Worm (Caenorhabditis elegans) whole organism, young adult: ENCODE data around the gene C18D4.4.

ENCODE experiments used
- B0261.1 ChIP-seq: sonication (generic microtip); optimal IDR thresholded peaks from 2 replicates; lab custom pipeline; 2016; ENCODE audit warnings: mild to moderate bottlenecking, missing genetic modification characterization, moderate library complexity, missing compliant biosample characterization
- F22D6.2 ChIP-seq: sonication (generic microtip); optimal IDR thresholded peaks from 2 replicates; lab custom pipeline; 2016; ENCODE audit warnings: mild to moderate bottlenecking, missing genetic modification characterization, missing compliant biosample characterization
- F23B12.7 ChIP-seq: sonication (generic microtip); optimal IDR thresholded peaks from 2 replicates; lab custom pipeline; 2017; ENCODE audit warnings: missing genetic modification characterization, mild to moderate bottlenecking, missing compliant biosample characterization, antibody characterized with exemption, moderate library complexity; ENCODE audit not compliant: insufficient read depth
- F39B2.1 ChIP-seq: fragments of 200-800 bp; sonication (Bioruptor generic); IDR thresholded peaks from 2 replicates; pipeline ENCODE4 v1.3.6; 2022; ENCODE audit warnings: missing genetic modification reagents, missing genetic modification characterization, missing compliant biosample characterization
- T07F8.4 ChIP-seq: sonication (generic microtip); optimal IDR thresholded peaks from 2 replicates; lab custom pipeline; 2016; ENCODE audit warnings: mild to moderate bottlenecking, missing genetic modification characterization, moderate library complexity, missing compliant biosample characterization
- Y53F4B.3 ChIP-seq: fragments of 200-800 bp; sonication (Bioruptor generic); IDR thresholded peaks from 2 replicates; pipeline ENCODE4 v1.3.6; 2022; ENCODE audit warnings: missing genetic modification reagents, missing genetic modification characterization, missing compliant biosample characterization
- Y56A3A.18 ChIP-seq: fragments of 200-800 bp; sonication (Bioruptor generic); IDR thresholded peaks from 2 replicates; pipeline ENCODE4 v1.3.6; 2022; ENCODE audit warnings: missing genetic modification reagents, missing genetic modification characterization, missing compliant biosample characterization
- akir-1 ChIP-seq: fragments of 200-800 bp; sonication (Bioruptor generic); optimal IDR thresholded peaks from 2 replicates; lab custom pipeline; 2018; ENCODE audit warnings: mild to moderate bottlenecking, missing genetic modification characterization, moderate library complexity, missing compliant biosample characterization
- ama-1 ChIP-seq, 3 experiments: fragments of 150-350 bp in 1 of 3; sonication (generic microtip) in 2 of 3; optimal IDR thresholded peaks; 2 replicates each; lab custom pipeline; 2014 to 2018; ENCODE audit warnings: missing biosample characterization in 2 of 3, missing genetic modification characterization in 2 of 3, missing genetic modification reagents in 2 of 3
- aptf-3 ChIP-seq: fragments of 200-800 bp; sonication (Bioruptor generic); IDR thresholded peaks from 2 replicates; pipeline ENCODE4 v1.3.6; 2022; ENCODE audit warnings: missing genetic modification characterization, missing compliant biosample characterization
- attf-3 ChIP-seq: fragments of 200-800 bp; sonication (Bioruptor generic); conservative IDR thresholded peaks from 2 replicates; pipeline ENCODE4 v1.3.6; 2022; ENCODE audit warnings: missing genetic modification reagents, missing genetic modification characterization, missing compliant biosample characterization
- attf-6 ChIP-seq: fragments of 200-800 bp; sonication (Bioruptor generic); IDR thresholded peaks from 2 replicates; pipeline ENCODE4 v1.3.6; 2022; ENCODE audit warnings: missing genetic modification reagents, missing genetic modification characterization, missing compliant biosample characterization
- ceh-58 ChIP-seq: fragments of 200-800 bp; sonication (Bioruptor generic); IDR thresholded peaks from 2 replicates; pipeline ENCODE4 v1.3.6; 2022; ENCODE audit warnings: missing genetic modification characterization, missing compliant biosample characterization
- ceh-91 ChIP-seq: fragments of 200-800 bp; sonication (Bioruptor generic); IDR thresholded peaks from 2 replicates; pipeline ENCODE4 v1.3.6; 2022; ENCODE audit warnings: missing genetic modification reagents, missing genetic modification characterization, missing compliant biosample characterization
- him-1 ChIP-seq: sonication (generic microtip); optimal IDR thresholded peaks from 2 replicates; lab custom pipeline; 2016; ENCODE audit warnings: missing genotype, missing genetic modification reagents, missing genetic modification characterization, missing compliant biosample characterization
- hmg-1.2 ChIP-seq: fragments of 200-800 bp; sonication (Bioruptor generic); IDR thresholded peaks from 2 replicates; pipeline ENCODE4 v1.3.6; 2022; ENCODE audit warnings: missing genetic modification reagents, missing genetic modification characterization, missing compliant biosample characterization
- hrde-1 ChIP-seq: sonication (generic microtip); optimal IDR thresholded peaks from 2 replicates; lab custom pipeline; 2016; ENCODE audit warnings: missing genetic modification characterization, mild to moderate bottlenecking, missing compliant biosample characterization, moderate library complexity, missing genotype, missing genetic modification reagents, borderline replicate concordance
- lin-26 ChIP-seq: fragments of 200-800 bp; sonication (Bioruptor generic); IDR thresholded peaks from 2 replicates; pipeline ENCODE4 v1.3.6; 2022; ENCODE audit warnings: missing genetic modification reagents, missing genetic modification characterization, missing compliant biosample characterization
- lin-40 ChIP-seq: sonication (generic microtip); optimal IDR thresholded peaks from 2 replicates; lab custom pipeline; 2016; ENCODE audit warnings: missing genetic modification characterization, mild to moderate bottlenecking, missing compliant biosample characterization, missing genotype, missing genetic modification reagents
- madf-3 ChIP-seq: fragments of 200-800 bp; sonication (Bioruptor generic); IDR thresholded peaks from 2 replicates; pipeline ENCODE4 v1.3.6; 2022; ENCODE audit warnings: missing genetic modification reagents, missing genetic modification characterization, missing compliant biosample characterization
- madf-6 ChIP-seq: fragments of 200-800 bp; sonication (Bioruptor generic); IDR thresholded peaks from 2 replicates; pipeline ENCODE4 v1.3.6; 2022; ENCODE audit warnings: missing genetic modification reagents, missing genetic modification characterization, missing compliant biosample characterization
- madf-8 ChIP-seq: fragments of 200-800 bp; sonication (Bioruptor generic); conservative IDR thresholded peaks from 2 replicates; pipeline ENCODE4 v1.3.6; 2022; ENCODE audit warnings: missing genetic modification reagents, missing genetic modification characterization, missing compliant biosample characterization
- mel-28 ChIP-seq: sonication (generic microtip); optimal IDR thresholded peaks from 2 replicates; lab custom pipeline; 2016; ENCODE audit warnings: borderline replicate concordance, mild to moderate bottlenecking, missing genetic modification characterization, missing compliant biosample characterization
- mes-4 ChIP-seq: sonication (generic microtip); optimal IDR thresholded peaks from 2 replicates; lab custom pipeline; 2016; ENCODE audit warnings: missing genotype, missing genetic modification characterization, missing compliant biosample characterization
- mxl-1 ChIP-seq: sonication (generic microtip); optimal IDR thresholded peaks from 2 replicates; lab custom pipeline; 2016; ENCODE audit warnings: missing genetic modification characterization, missing compliant biosample characterization
- nfya-2 ChIP-seq: fragments of 200-800 bp; sonication (Bioruptor generic); IDR thresholded peaks from 2 replicates; pipeline ENCODE4 v1.3.6; 2022; ENCODE audit warnings: missing genetic modification reagents, missing genetic modification characterization, missing compliant biosample characterization
- nhr-27 ChIP-seq: fragments of 200-800 bp; sonication (Bioruptor generic); optimal IDR thresholded peaks from 2 replicates; lab custom pipeline; 2018; ENCODE audit warnings: mild to moderate bottlenecking, missing genetic modification characterization, moderate library complexity, missing compliant biosample characterization
- pbrm-1 ChIP-seq: fragments of 200-800 bp; sonication (Bioruptor generic); IDR thresholded peaks from 2 replicates; pipeline ENCODE4 v1.3.6; 2022; ENCODE audit warnings: missing genetic modification reagents, missing genetic modification characterization, missing compliant biosample characterization
- rec-8 ChIP-seq, 2 experiments: sonication (generic microtip); optimal IDR thresholded peaks; 2 replicates each; lab custom pipeline; 2016; ENCODE audit warnings: mild to moderate bottlenecking in 2 of 2, missing genetic modification characterization in 2 of 2, missing genetic modification reagents in 2 of 2, missing genotype in 2 of 2, missing biosample characterization in 1 of 2, missing compliant biosample characterization in 1 of 2, moderate library complexity in 1 of 2
- repo-1 ChIP-seq: sonication (generic microtip); optimal IDR thresholded peaks from 2 replicates; lab custom pipeline; 2017; ENCODE audit warnings: mild to moderate bottlenecking, missing genetic modification characterization, missing compliant biosample characterization
- rpc-1 ChIP-seq, 2 experiments: fragments of 150-350 bp in 1 of 2; sonication (generic microtip) in 1 of 2; optimal IDR thresholded peaks; 2 replicates each; lab custom pipeline; 2014 to 2018; ENCODE audit warnings: missing biosample characterization in 1 of 2, missing genetic modification characterization in 1 of 2, missing genetic modification reagents in 1 of 2, missing genotype in 1 of 2
- snpc-1.1 ChIP-seq: sonication (generic microtip); optimal IDR thresholded peaks from 2 replicates; lab custom pipeline; 2017; ENCODE audit warnings: missing genetic modification characterization, mild to moderate bottlenecking, missing compliant biosample characterization, antibody characterized with exemption, moderate library complexity, missing genotype, missing genetic modification reagents; ENCODE audit not compliant: insufficient read depth
- snpc-1.3 ChIP-seq: sonication (generic microtip); optimal IDR thresholded peaks from 2 replicates; lab custom pipeline; 2017; ENCODE audit warnings: missing genetic modification characterization, mild to moderate bottlenecking, missing compliant biosample characterization, antibody characterized with exemption, moderate library complexity, missing genotype, missing genetic modification reagents; ENCODE audit not compliant: insufficient read depth
- snpc-4 ChIP-seq, 5 experiments: fragments of 150-350 bp in 1 of 5; sonication (generic microtip) in 4 of 5; optimal IDR thresholded peaks; 2 replicates each; lab custom pipeline; 2014 to 2018; ENCODE audit warnings: missing genetic modification characterization in 5 of 5, missing biosample characterization in 3 of 5, antibody characterized with exemption in 2 of 5, mild to moderate bottlenecking in 2 of 5, missing compliant biosample characterization in 2 of 5, missing genotype in 2 of 5, moderate library complexity in 2 of 5, missing genetic modification reagents in 1 of 5
- tbp1 ChIP-seq: fragments of 200-800 bp; sonication (Bioruptor generic); optimal IDR thresholded peaks from 2 replicates; lab custom pipeline; 2018; ENCODE audit warnings: mild to moderate bottlenecking, missing genetic modification characterization, missing compliant biosample characterization
- tbx-9 ChIP-seq: sonication (generic microtip); optimal IDR thresholded peaks from 2 replicates; lab custom pipeline; 2016; ENCODE audit warnings: borderline replicate concordance, missing genetic modification characterization, inconsistent platforms, missing compliant biosample characterization
- unc-130 ChIP-seq: sonication (generic microtip); optimal IDR thresholded peaks from 2 replicates; lab custom pipeline; 2016; ENCODE audit warnings: missing genetic modification reagents, missing genetic modification characterization, missing compliant biosample characterization
- zim-3 ChIP-seq: sonication (generic microtip); optimal IDR thresholded peaks from 2 replicates; lab custom pipeline; 2017; ENCODE audit warnings: mild to moderate bottlenecking, missing genetic modification characterization, moderate library complexity, missing compliant biosample characterization
- ztf-18 ChIP-seq: sonication (generic microtip); optimal IDR thresholded peaks from 2 replicates; lab custom pipeline; 2016; ENCODE audit warnings: missing genotype, mild to moderate bottlenecking, missing genetic modification characterization, missing compliant biosample characterization
- ztf-22 ChIP-seq: fragments of 200-800 bp; sonication (Bioruptor generic); optimal IDR thresholded peaks from 2 replicates; lab custom pipeline; 2018; ENCODE audit warnings: mild to moderate bottlenecking, missing genetic modification characterization, moderate library complexity, missing compliant biosample characterization
- ztf-25 ChIP-seq: fragments of 200-800 bp; sonication (Bioruptor generic); IDR thresholded peaks from 2 replicates; pipeline ENCODE4 v1.3.6; 2022; ENCODE audit warnings: missing genetic modification reagents, missing genetic modification characterization, missing compliant biosample characterization
- ztf-26 ChIP-seq: sonication (generic microtip); optimal IDR thresholded peaks from 2 replicates; lab custom pipeline; 2017; ENCODE audit warnings: missing genetic modification characterization, missing compliant biosample characterization
- ztf-28 ChIP-seq: fragments of 200-800 bp; sonication (Bioruptor generic); IDR thresholded peaks from 2 replicates; pipeline ENCODE4 v1.3.6; 2022; ENCODE audit warnings: missing genetic modification reagents, missing genetic modification characterization, missing compliant biosample characterization

The C18D4.4 gene

DNA sequence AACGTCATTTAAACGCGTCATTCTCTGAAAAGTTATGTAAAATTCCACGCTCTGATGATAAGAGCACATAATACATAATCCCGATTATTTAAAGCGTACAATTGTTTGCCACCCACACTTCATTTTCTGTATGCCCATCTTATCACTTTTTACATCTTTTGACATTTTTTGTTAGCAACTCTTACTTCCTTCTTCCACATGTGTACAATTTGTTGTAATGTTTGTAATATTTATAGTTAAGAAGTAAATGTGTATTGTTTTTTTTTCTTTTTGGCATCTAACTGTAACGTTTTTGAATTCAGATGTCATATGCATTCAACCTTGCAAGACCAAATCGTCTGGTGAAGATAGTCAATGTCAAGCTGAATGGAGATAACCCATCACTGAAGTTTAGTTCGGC, 10.6 kb downstream of the C18D4.4 start, which contains the start of gene fbxa-136:
Gene fbxa-136 (plus strand): TSS at position 301 of the 400 bp plus-strand sequence.
- no peak for TF ChIP-seq pbrm-1 (GFP tag; lab: Robert Waterston, UW)
- no peak for TF ChIP-seq mes-4 (tag; lab: Kevin White, UChicago)
- TF ChIP-seq rec-8 (tag; optimal IDR thresholded peaks at IDR 0.05; lab: Kevin White, UChicago) = no peak
- TF ChIP-seq ama-1 (optimal IDR thresholded peaks at IDR 0.05; lab: Kevin White, UChicago) = no peak
- no peak for TF ChIP-seq ama-1 (GFP tag; optimal IDR thresholded peaks at IDR 0.05; lab: Kevin White, UChicago)
- TF ChIP-seq rpc-1 (optimal IDR thresholded peaks at IDR 0.05; lab: Kevin White, UChicago) = no peak
- no peak for TF ChIP-seq rpc-1 (tag; optimal IDR thresholded peaks at IDR 0.05; lab: Kevin White, UChicago)
- no peak for TF ChIP-seq madf-6 (GFP tag; lab: Robert Waterston, UW)
- no peak for TF ChIP-seq nfya-2 (GFP tag; lab: Robert Waterston, UW)
- no peak for TF ChIP-seq Y53F4B.3 (GFP tag; lab: Robert Waterston, UW)
- no peak for TF ChIP-seq aptf-3 (GFP tag; lab: Robert Waterston, UW)
- TF ChIP-seq mel-28 (tag; lab: Kevin White, UChicago) = no peak
- no peak for TF ChIP-seq Y56A3A.18
- no peak for TF ChIP-seq ceh-91 (GFP tag; lab: Robert Waterston, UW)
- TF ChIP-seq madf-3 = no peak
- no peak for TF ChIP-seq repo-1 (tag; lab: Kevin White, UChicago)
- TF ChIP-seq unc-130 (GFP tag; lab: Kevin White, UChicago) = no peak
- TF ChIP-seq zim-3 (tag; lab: Kevin White, UChicago) = no peak
- TF ChIP-seq ceh-58 (GFP tag; lab: Robert Waterston, UW) = no peak
- TF ChIP-seq snpc-1.1 = no peak
- no peak for TF ChIP-seq attf-3 (GFP tag; lab: Robert Waterston, UW)

DNA sequence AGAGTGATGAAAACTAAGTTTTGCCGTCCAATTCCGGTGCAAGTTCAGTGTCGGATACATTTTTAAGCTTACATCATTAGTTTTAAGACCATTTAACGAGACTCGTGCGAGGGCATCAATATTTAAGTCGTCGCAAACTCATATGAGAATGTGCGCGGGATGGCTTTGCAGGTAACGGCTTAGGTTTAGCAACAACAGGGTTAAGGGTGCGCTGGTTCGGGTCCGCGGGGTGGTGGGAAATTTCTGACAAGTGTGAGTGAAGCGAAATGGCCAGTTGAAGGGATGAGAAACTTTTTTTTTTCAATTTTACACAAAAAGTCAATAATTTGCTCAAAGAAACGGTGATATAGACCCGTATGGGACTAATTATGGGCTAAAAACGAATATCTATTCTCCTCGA, 17.5 kb downstream of the C18D4.4 start:
- TF ChIP-seq mxl-1 = no peak
- no peak for TF ChIP-seq F23B12.7
- peak; percentile 67; the same call in 1 of the 2 replicates for TF ChIP-seq attf-6
- 0 out of 2 replicates have a peak, but pooled peaks have one; percentile 50 for TF ChIP-seq ztf-25 (GFP tag; lab: Robert Waterston, UW)
- TF ChIP-seq ztf-18 (tag; lab: Kevin White, UChicago) = peak; percentile 25
- TF ChIP-seq rpc-1 (optimal IDR thresholded peaks at IDR 0.05; lab: Kevin White, UChicago) = peak; percentile 47
- TF ChIP-seq rpc-1 (tag; optimal IDR thresholded peaks at IDR 0.05; lab: Kevin White, UChicago) = peak; percentile 79
- no peak for TF ChIP-seq ztf-26 (tag; lab: Kevin White, UChicago)
- TF ChIP-seq snpc-1.3 (tag; lab: Kevin White, UChicago) = no peak
- TF ChIP-seq ztf-28 (GFP tag; lab: Robert Waterston, UW) = no peak
- TF ChIP-seq nhr-27 (tag; lab: Kevin White, UChicago) = no peak
- TF ChIP-seq tbx-9 (tag; lab: Kevin White, UChicago) = no peak
- no peak for TF ChIP-seq snpc-4 (GFP tag; optimal IDR thresholded peaks at IDR 0.05; lab: Kevin White, UChicago)
- TF ChIP-seq snpc-4 (tag; optimal IDR thresholded peaks at IDR 0.05; lab: Kevin White, UChicago) = no peak
- TF ChIP-seq ztf-22 (GFP tag; lab: Kevin White, UChicago) = no peak
- TF ChIP-seq lin-26 (GFP tag; lab: Robert Waterston, UW) = peak; percentile 64; the same call in 1 of the 2 replicates
- TF ChIP-seq T07F8.4 = no peak
- TF ChIP-seq B0261.1 (tag; lab: Kevin White, UChicago) = peak; percentile 44
- no peak for TF ChIP-seq akir-1 (GFP tag; lab: Kevin White, UChicago)
- TF ChIP-seq F22D6.2 = no peak
- TF ChIP-seq hrde-1 = peak; percentile 50
- no peak for TF ChIP-seq him-1 (tag; lab: Kevin White, UChicago)
- no peak for TF ChIP-seq madf-8 (GFP tag; lab: Robert Waterston, UW)
- TF ChIP-seq hmg-1.2 (GFP tag; lab: Robert Waterston, UW) = no peak
- TF ChIP-seq lin-40 (tag; lab: Kevin White, UChicago) = no peak
- TF ChIP-seq attf-3 (GFP tag; lab: Robert Waterston, UW) = no peak
- no peak for TF ChIP-seq pbrm-1 (GFP tag; lab: Robert Waterston, UW)
- no peak for TF ChIP-seq F39B2.1 (GFP tag; lab: Robert Waterston, UW)
- peak; percentile 73 for TF ChIP-seq tbp1
- 0 out of 2 replicates have a peak, but pooled peaks have one; percentile 27 for TF ChIP-seq madf-6 (GFP tag; lab: Robert Waterston, UW)
